Worm (Caenorhabditis elegans): ENCODE measurements around the gene T24C4.5.

Gene T24C4.5

ce11 chrIII:834443-834815 lies 45.1 kb downstream of the T24C4.5 start (continued):
- TF ChIP-seq nhr-10 (tag; optimal IDR thresholded peaks at IDR 0.05) (no peak), saeg-2 (GFP tag; IDR thresholded peaks at IDR 0.05) (no peak), zip-2 (tag; optimal IDR thresholded peaks at IDR 0.05) (no peak), dpl-1 (GFP tag; optimal IDR thresholded peaks at IDR 0.05) (no peak), dmd-6 (GFP tag; IDR thresholded peaks at IDR 0.05) (no peak), gei-8 (GFP tag; optimal IDR thresholded peaks at IDR 0.05) (no peak), ZK546.5 (tag; optimal IDR thresholded peaks at IDR 0.05) (no peak), nhr-77 (tag; optimal IDR thresholded peaks at IDR 0.05) (no peak), zip-11 (GFP tag; IDR thresholded peaks at IDR 0.05) (no peak), hlh-11 (tag; optimal IDR thresholded peaks at IDR 0.05) (no peak), mes-2 (tag; optimal IDR thresholded peaks at IDR 0.05; ENCODE audit: poor library complexity, severe bottlenecking) (peak; percentile 23), ceh-44 (GFP tag; IDR thresholded peaks at IDR 0.05) (no peak), daf-8 (GFP tag; IDR thresholded peaks at IDR 0.05) (no peak), ZK337.2 (GFP tag; IDR thresholded peaks at IDR 0.05) (0 out of 2 replicates have a peak, but pooled peaks have one; percentile 2), mxl-2 (GFP tag; conservative IDR thresholded peaks at IDR 0.05) (no peak), ceh-20 (GFP tag; IDR thresholded peaks at IDR 0.05) (no peak), snpc-1.2 (GFP tag; IDR thresholded peaks at IDR 0.05) (no peak), arid-1 (GFP tag; conservative IDR thresholded peaks at IDR 0.05) (no peak), dve-1 (tag; optimal IDR thresholded peaks at IDR 0.05; ENCODE audit: insufficient read depth) (peak; percentile 9), php-3 (GFP tag; IDR thresholded peaks at IDR 0.05) (0 out of 2 replicates have a peak, but pooled peaks have one; percentile 23), zfp-3 (GFP tag; conservative IDR thresholded peaks at IDR 0.05) (no peak), nhr-76 (tag; optimal IDR thresholded peaks at IDR 0.05) (no peak)

ce11 chrIII:833711-834442 lies 45.7 kb downstream of the T24C4.5 start:
- TF ChIP-seq nhr-6 (tag; optimal IDR thresholded peaks at IDR 0.05) (peak; percentile 74), dve-1 (tag; optimal IDR thresholded peaks at IDR 0.05; ENCODE audit: insufficient read depth) (peak; percentile 98), Y5F2A.4 (GFP tag; optimal IDR thresholded peaks at IDR 0.05) (no peak), set-16 (GFP tag; IDR thresholded peaks at IDR 0.05) (peak; percentile 55; the same call in 1 of the 2 replicates), snpc-4 (tag; optimal IDR thresholded peaks at IDR 0.05) (no peak), unc-39 (tag; optimal IDR thresholded peaks at IDR 0.05) (no peak), fos-1 (tag; optimal IDR thresholded peaks at IDR 0.05) (peak; percentile 78), daf-16 (GFP tag; optimal IDR thresholded peaks at IDR 0.05) (peak; percentile 17 to 53), daf-16 (tag; optimal IDR thresholded peaks at IDR 0.05) (peak; percentile 88), ZK337.2 (GFP tag; IDR thresholded peaks at IDR 0.05) (no peak), nhr-42 (GFP tag; IDR thresholded peaks at IDR 0.05) (peak; percentile 82), hlh-30 (tag; optimal IDR thresholded peaks at IDR 0.05; ENCODE audit: insufficient read depth) (peak; percentile 98), skn-1 (tag; optimal IDR thresholded peaks at IDR 0.05) (no peak), daf-19 (GFP tag; conservative IDR thresholded peaks at IDR 0.05) (no peak), vab-7 (GFP tag; IDR thresholded peaks at IDR 0.05) (peak; percentile 50; the same call in 1 of the 2 replicates), F10B5.3 (tag; optimal IDR thresholded peaks at IDR 0.05) (no peak), T20F7.1 (GFP tag; optimal IDR thresholded peaks at IDR 0.05) (peak; percentile 73), madf-5 (GFP tag; IDR thresholded peaks at IDR 0.05) (peak in 1 of 2 experiments; percentile 52; a peak in 1 of 4 replicates), lin-1 (GFP tag; IDR thresholded peaks at IDR 0.05) (peak; percentile 78; the same call in 1 of the 2 replicates), hmg-1.1 (GFP tag; IDR thresholded peaks at IDR 0.05) (peak; percentile 90), attf-4 (tag; optimal IDR thresholded peaks at IDR 0.05) (peak; percentile 1), tag-97 (GFP tag; IDR thresholded peaks at IDR 0.05) (no peak), rbr-2 (tag; optimal IDR thresholded peaks at IDR 0.05) (peak; percentile 85), nhr-111 (GFP tag; optimal IDR thresholded peaks at IDR 0.05) (no peak), zfp-2 (tag; optimal IDR thresholded peaks at IDR 0.05) (no peak), nhr-77 (tag; optimal IDR thresholded peaks at IDR 0.05) (peak; percentile 98), nhr-25 (tag; optimal IDR thresholded peaks at IDR 0.05; ENCODE audit: borderline replicate concordance, insufficient read depth) (peak; percentile 92), spr-3 (GFP tag; optimal IDR thresholded peaks at IDR 0.05) (no peak), lin-13 (GFP tag; optimal IDR thresholded peaks at IDR 0.05) (peak; percentile 78), unc-130 (GFP tag; optimal IDR thresholded peaks at IDR 0.05) (no peak), mep-1 (tag; optimal IDR thresholded peaks at IDR 0.05) (peak; percentile 97)
